Worm (Caenorhabditis elegans): Measurements from ENCODE around the gene cct-2.

DNA sequence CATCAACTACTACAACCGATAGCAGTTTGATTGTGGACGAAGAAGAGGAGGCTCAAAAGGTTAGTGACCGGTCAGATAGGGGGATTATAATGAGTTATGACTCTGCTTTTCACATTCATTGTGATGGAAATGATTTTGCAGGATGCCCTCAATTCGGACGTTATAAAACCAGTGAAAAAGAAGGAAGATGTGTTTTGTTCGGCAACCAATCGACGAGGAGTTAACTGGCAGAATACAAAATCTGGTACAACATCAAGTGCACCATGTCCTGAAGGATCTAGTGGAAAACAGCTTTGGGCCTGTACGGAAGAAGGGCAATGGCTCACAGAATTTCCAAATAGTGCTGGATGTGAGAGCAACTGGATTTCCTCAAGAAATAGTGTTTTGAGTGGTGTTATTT is 23.7 kb upstream of the cct-2 start:
- TF ChIP-seq fkh-2 (tag; optimal IDR thresholded peaks at IDR 0.05): no peak
- no peak for TF ChIP-seq ceh-16 (tag; optimal IDR thresholded peaks at IDR 0.05)
